Fruit fly (Drosophila melanogaster) whole organism, embryonic: ENCODE data around the gene sll.

Source experiments
- C15 ChIP-seq: fragments of 200-800 bp; sonication (Bioruptor generic); IDR thresholded peaks from 3 replicates; pipeline ENCODE4 v1.3.6; 2022; ENCODE audit warnings: missing biosample characterization, missing genetic modification characterization
- CG10267 ChIP-seq: fragments of 200-800 bp; sonication (Bioruptor generic); optimal IDR thresholded peaks from 2 replicates; lab custom pipeline; 2018; ENCODE audit warnings: missing biosample characterization, mild to moderate bottlenecking, missing genetic modification characterization, moderate library complexity
- CG10979 ChIP-seq: fragments of 200-800 bp; sonication (Bioruptor generic); optimal IDR thresholded peaks from 2 replicates; lab custom pipeline; 2018; ENCODE audit warnings: missing biosample characterization, mild to moderate bottlenecking, missing genetic modification characterization, moderate library complexity
- CG1602 ChIP-seq: fragments of 200-800 bp; sonication (Bioruptor generic); optimal IDR thresholded peaks from 3 replicates; lab custom pipeline; 2016; ENCODE audit warnings: missing biosample characterization, missing genetic modification characterization
- CG1603 ChIP-seq: fragments of 200-800 bp; sonication (Bioruptor generic); optimal IDR thresholded peaks from 2 replicates; lab custom pipeline; 2019; ENCODE audit warnings: missing biosample characterization, mild to moderate bottlenecking, missing genetic modification characterization, moderate library complexity
- CG17328 ChIP-seq: fragments of 200-800 bp; sonication (Bioruptor generic); IDR thresholded peaks from 2 replicates; pipeline ENCODE4 v1.3.6; 2022; ENCODE audit warnings: missing biosample characterization, missing genetic modification characterization
- CG17829 ChIP-seq: fragments of 200-800 bp; optimal IDR thresholded peaks from 2 replicates; lab custom pipeline; 2019; ENCODE audit warnings: missing biosample characterization, mild to moderate bottlenecking, missing genetic modification characterization, moderate library complexity
- CG1792 ChIP-seq: fragments of 200-800 bp; sonication (Bioruptor generic); optimal IDR thresholded peaks from 2 replicates; lab custom pipeline; 2016; ENCODE audit warnings: missing biosample characterization, missing genetic modification characterization
- CG1832 ChIP-seq: fragments of 200-800 bp; sonication (Bioruptor generic); optimal IDR thresholded peaks from 2 replicates; lab custom pipeline; 2017; ENCODE audit warnings: missing biosample characterization, mild to moderate bottlenecking, missing genetic modification characterization, inconsistent platforms
- CG18599 ChIP-seq: fragments of 200-800 bp; sonication (Bioruptor generic); optimal IDR thresholded peaks from 3 replicates; lab custom pipeline; 2017; ENCODE audit warnings: missing biosample characterization, missing genetic modification characterization, mild to moderate bottlenecking, moderate library complexity, missing genetic modification reagents
- CG30403 ChIP-seq: fragments of 200-800 bp; sonication (Bioruptor generic); optimal IDR thresholded peaks from 3 replicates; lab custom pipeline; 2016; ENCODE audit warnings: missing biosample characterization, missing genetic modification characterization
- CG3995 ChIP-seq: fragments of 200-800 bp; sonication (Bioruptor generic); optimal IDR thresholded peaks from 3 replicates; lab custom pipeline; 2016; ENCODE audit warnings: missing biosample characterization, missing genetic modification characterization
- CG42726 ChIP-seq: fragments of 200-800 bp; sonication (Bioruptor generic); IDR thresholded peaks from 2 replicates; pipeline ENCODE4 v1.3.6; 2022; ENCODE audit warnings: missing biosample characterization, missing genetic modification characterization; ENCODE audit not compliant: partially characterized antibody
- CG7372 ChIP-seq: fragments of 200-800 bp; sonication (Bioruptor generic); IDR thresholded peaks from 2 replicates; pipeline ENCODE4 v1.3.6; 2022; ENCODE audit warnings: missing biosample characterization, missing genetic modification characterization
- CG8089 ChIP-seq: fragments of 200-800 bp; sonication (Bioruptor generic); optimal IDR thresholded peaks from 3 replicates; lab custom pipeline; 2016; ENCODE audit warnings: missing biosample characterization, missing genetic modification characterization
- CTCF ChIP-seq: fragments of 200-800 bp; sonication (Bioruptor generic); optimal IDR thresholded peaks from 2 replicates; lab custom pipeline; 2017; ENCODE audit warnings: missing biosample characterization, mild to moderate bottlenecking, missing genetic modification characterization, moderate library complexity
- Dfd ChIP-seq, 2 experiments: fragments of >200 bp; optimal IDR thresholded peaks; 2 replicates each; lab custom pipeline; 2017; ENCODE audit warnings: missing biosample characterization in 2 of 2, missing genetic modification characterization in 2 of 2
- Drgx ChIP-seq: fragments of 200-800 bp; sonication (Bioruptor generic); IDR thresholded peaks from 2 replicates; pipeline ENCODE4 v1.3.6; 2022; ENCODE audit warnings: missing biosample characterization, missing genetic modification characterization
- E2f1 ChIP-seq: fragments of 200-800 bp; sonication (Bioruptor generic); IDR thresholded peaks from 2 replicates; pipeline ENCODE4 v1.3.6; 2022; ENCODE audit warnings: missing biosample characterization, missing genetic modification characterization
- HLH4C ChIP-seq: fragments of 200-800 bp; sonication (Bioruptor generic); IDR thresholded peaks from 3 replicates; pipeline ENCODE4 v1.3.6; 2022; ENCODE audit warnings: missing biosample characterization, missing genetic modification characterization; ENCODE audit not compliant: partially characterized antibody
- Hr51 ChIP-seq, 2 experiments: fragments of 200-800 bp; sonication (Bioruptor generic); optimal IDR thresholded peaks; 2 replicates in 1 of 2; 3 replicates in 1 of 2; lab custom pipeline; 2016 to 2018; ENCODE audit warnings: missing biosample characterization in 2 of 2, missing genetic modification characterization in 2 of 2, mild to moderate bottlenecking in 1 of 2, moderate library complexity in 1 of 2
- PHDP ChIP-seq: fragments of 200-800 bp; sonication (Bioruptor generic); optimal IDR thresholded peaks from 3 replicates; lab custom pipeline; 2018; ENCODE audit warnings: missing biosample characterization, mild to moderate bottlenecking, missing genetic modification characterization, moderate library complexity
- Sin3A ChIP-seq: fragments of >200 bp; optimal IDR thresholded peaks from 2 replicates; lab custom pipeline; 2018
- Stat92E ChIP-seq, 3 experiments: fragments of >200 bp in 2 of 3; fragments of 200-800 bp in 1 of 3; sonication (Bioruptor generic) in 1 of 3; optimal IDR thresholded peaks; 2 replicates each; lab custom pipeline; 2017 to 2019; ENCODE audit warnings: missing biosample characterization in 3 of 3, missing genetic modification characterization in 3 of 3, mild to moderate bottlenecking in 1 of 3, moderate library complexity in 1 of 3
- Xbp1 ChIP-seq: fragments of 200-800 bp; sonication (Bioruptor generic); optimal IDR thresholded peaks from 3 replicates; lab custom pipeline; 2016; ENCODE audit warnings: missing biosample characterization, mild to moderate bottlenecking, missing genetic modification characterization
- YL-1 ChIP-seq: fragments of 200-800 bp; sonication (Bioruptor generic); optimal IDR thresholded peaks from 3 replicates; lab custom pipeline; 2017; ENCODE audit warnings: missing biosample characterization, mild to moderate bottlenecking, missing genetic modification characterization
- amos ChIP-seq: fragments of 200-800 bp; sonication (Bioruptor generic); IDR thresholded peaks from 2 replicates; pipeline ENCODE4 v1.3.6; 2022; ENCODE audit warnings: missing biosample characterization, missing genetic modification characterization; ENCODE audit not compliant: partially characterized antibody
- ase ChIP-seq: fragments of 200-800 bp; sonication (Bioruptor generic); IDR thresholded peaks from 3 replicates; pipeline ENCODE4 v1.3.6; 2022; ENCODE audit warnings: missing biosample characterization, missing genetic modification characterization
- ato ChIP-seq: fragments of 200-800 bp; sonication (Bioruptor generic); IDR thresholded peaks from 2 replicates; pipeline ENCODE4 v1.3.6; 2022; ENCODE audit warnings: missing biosample characterization, missing genetic modification characterization; ENCODE audit not compliant: partially characterized antibody
- bcd ChIP-seq: fragments of 200-800 bp; sonication (Bioruptor generic); optimal IDR thresholded peaks from 2 replicates; lab custom pipeline; 2017; ENCODE audit warnings: missing biosample characterization, mild to moderate bottlenecking, missing genetic modification characterization
- cato ChIP-seq: fragments of 200-800 bp; sonication (Bioruptor generic); optimal IDR thresholded peaks from 2 replicates; lab custom pipeline; 2016; ENCODE audit warnings: missing biosample characterization, missing genetic modification characterization, borderline replicate concordance
- caup ChIP-seq: fragments of 200-800 bp; sonication (Bioruptor generic); optimal IDR thresholded peaks from 3 replicates; lab custom pipeline; 2017; ENCODE audit warnings: missing biosample characterization, mild to moderate bottlenecking, missing genetic modification characterization, moderate library complexity; ENCODE audit not compliant: severe bottlenecking
- ftz-f1 ChIP-seq: fragments of 200-800 bp; sonication (Bioruptor generic); optimal IDR thresholded peaks from 2 replicates; lab custom pipeline; 2016; ENCODE audit warnings: missing biosample characterization, missing genetic modification characterization
- maf-S ChIP-seq: fragments of 200-800 bp; sonication (Bioruptor generic); optimal IDR thresholded peaks from 2 replicates; lab custom pipeline; 2016; ENCODE audit warnings: missing biosample characterization, missing genetic modification characterization
- nmo ChIP-seq: fragments of 200-800 bp; sonication (Bioruptor generic); optimal IDR thresholded peaks from 2 replicates; lab custom pipeline; 2018; ENCODE audit warnings: missing biosample characterization, mild to moderate bottlenecking, missing genetic modification characterization, moderate library complexity
- odd ChIP-seq: fragments of 200-800 bp; sonication (Bioruptor generic); optimal IDR thresholded peaks from 2 replicates; lab custom pipeline; 2017; ENCODE audit warnings: missing biosample characterization, mild to moderate bottlenecking, missing genetic modification characterization
- pho ChIP-seq: fragments of 200-800 bp; sonication (Bioruptor generic); optimal IDR thresholded peaks from 2 replicates; lab custom pipeline; 2016; ENCODE audit warnings: missing biosample characterization, missing genetic modification characterization
- pita ChIP-seq: fragments of 200-800 bp; sonication (Bioruptor generic); optimal IDR thresholded peaks from 2 replicates; lab custom pipeline; 2017; ENCODE audit warnings: missing biosample characterization, mild to moderate bottlenecking, missing genetic modification characterization
- ro ChIP-seq: fragments of 200-800 bp; sonication (Bioruptor generic); IDR thresholded peaks from 2 replicates; pipeline ENCODE4 v1.3.6; 2022; ENCODE audit warnings: missing biosample characterization, missing genetic modification characterization
- schlank ChIP-seq: fragments of 200-800 bp; sonication (Bioruptor generic); optimal IDR thresholded peaks from 2 replicates; lab custom pipeline; 2018; ENCODE audit warnings: missing biosample characterization, mild to moderate bottlenecking, missing genetic modification characterization
- scrt ChIP-seq: fragments of 200-800 bp; sonication (Bioruptor generic); optimal IDR thresholded peaks from 2 replicates; lab custom pipeline; 2018; ENCODE audit warnings: missing biosample characterization, mild to moderate bottlenecking, missing genetic modification characterization, moderate library complexity
- sob ChIP-seq: fragments of 200-800 bp; sonication (Bioruptor generic); IDR thresholded peaks from 2 replicates; pipeline ENCODE4 v1.3.6; 2022; ENCODE audit warnings: missing biosample characterization, missing genetic modification characterization
- tap ChIP-seq: fragments of 200-800 bp; optimal IDR thresholded peaks from 3 replicates; lab custom pipeline; 2019; ENCODE audit warnings: missing biosample characterization, mild to moderate bottlenecking, missing genetic modification characterization, moderate library complexity
- tin ChIP-seq: fragments of 200-800 bp; sonication (Bioruptor generic); optimal IDR thresholded peaks from 3 replicates; lab custom pipeline; 2016; ENCODE audit warnings: missing biosample characterization, missing genetic modification characterization
- vnd ChIP-seq: fragments of 200-800 bp; sonication (Bioruptor generic); IDR thresholded peaks from 3 replicates; pipeline ENCODE4 v1.3.6; 2022; ENCODE audit warnings: missing biosample characterization, missing genetic modification characterization; ENCODE audit not compliant: partially characterized antibody
- wek ChIP-seq: fragments of 200-800 bp; sonication (Bioruptor generic); optimal IDR thresholded peaks from 3 replicates; lab custom pipeline; 2018; ENCODE audit warnings: missing biosample characterization, mild to moderate bottlenecking, missing genetic modification characterization, moderate library complexity
- zfh1 ChIP-seq: fragments of 200-800 bp; sonication (Bioruptor generic); IDR thresholded peaks from 3 replicates; pipeline ENCODE4 v1.3.6; 2022; ENCODE audit warnings: missing biosample characterization, missing genetic modification characterization

The sll gene

dm6 chr3R:17616541-17616940, 10.6 kb downstream of the sll start (continued):
- TF ChIP-seq Hr51 (GFP tag; optimal IDR thresholded peaks at IDR 0.05; lab: Kevin White, UChicago) (no peak), bcd (GFP tag; lab: Kevin White, UChicago) (no peak), CG42726 (peak; percentile 79; the same call in 1 of the 2 replicates), ato (GFP tag; lab: Robert Waterston, UW) (no peak), amos (peak; percentile 72), CG1792 (no peak), CTCF (GFP tag; lab: Kevin White, UChicago) (peak; percentile 90)

dm6 chr3R:17617121-17617975, 11.4 kb downstream of the sll start:
- TF ChIP-seq Xbp1 (GFP tag; lab: Kevin White, UChicago) (peak; percentile 48), CG1602 (GFP tag; lab: Kevin White, UChicago) (no peak), ro (GFP tag; lab: Robert Waterston, UW) (no peak), schlank (no peak), maf-S (GFP tag; lab: Kevin White, UChicago) (peak; percentile 1), nmo (GFP tag; lab: Kevin White, UChicago) (peak; percentile 13), CG3995 (no peak), CG8089 (GFP tag; lab: Kevin White, UChicago) (peak; percentile 9), zfh1 (GFP tag; lab: Robert Waterston, UW) (peak; percentile 63; the same call in 1 of the 3 replicates), PHDP (tag; lab: Kevin White, UChicago) (peak; percentile 30), Drgx (GFP tag; lab: Robert Waterston, UW) (no peak), CG30403 (GFP tag; lab: Kevin White, UChicago) (peak; percentile 39), pho (GFP tag; lab: Kevin White, UChicago) (peak; percentile 12), Stat92E (GFP tag; optimal IDR thresholded peaks at IDR 0.05; lab: Kevin White, UChicago) (peak in 1 of 3 experiments; percentile 71), sob (0 out of 2 replicates have a peak, but pooled peaks have one; percentile 14), CG17829 (peak; percentile 28), ftz-f1 (GFP tag; lab: Kevin White, UChicago) (peak; percentile 76), C15 (no peak), odd (GFP tag; lab: Kevin White, UChicago) (no peak), tin (peak; percentile 5), wek (GFP tag; lab: Kevin White, UChicago) (no peak), E2f1 (GFP tag; lab: Robert Waterston, UW) (0 out of 2 replicates have a peak, but pooled peaks have one; percentile 10), caup (no peak), YL-1 (GFP tag; lab: Kevin White, UChicago) (no peak), CG10267 (tag; lab: Kevin White, UChicago) (peak; percentile 10), CG10979 (tag; lab: Kevin White, UChicago) (peak; percentile 65), Sin3A (lab: Kevin White, UChicago) (no peak), CG1832 (no peak), CG1603 (tag; lab: Kevin White, UChicago) (peak; percentile 19), CG7372 (GFP tag; lab: Robert Waterston, UW) (no peak), pita (GFP tag; lab: Kevin White, UChicago) (peak; percentile 85), CG18599 (GFP tag; lab: Kevin White, UChicago) (no peak), vnd (GFP tag; lab: Robert Waterston, UW) (no peak), HLH4C (GFP tag; lab: Robert Waterston, UW) (peak; percentile 80), ase (GFP tag; lab: Robert Waterston, UW) (0 out of 3 replicates have a peak, but pooled peaks have one; percentile 32), tap (no peak), scrt (GFP tag; lab: Kevin White, UChicago) (peak; percentile 14), CG17328 (no peak), cato (no peak), Dfd (GFP tag; optimal IDR thresholded peaks at IDR 0.05; lab: Kevin White, UChicago) (no peak)
